Fruit fly (Drosophila melanogaster) whole organism, adult: ENCODE results near the gene CG1622.

Experiments
- CG11617 ChIP-seq: fragments of 200-800 bp; sonication (Bioruptor generic); optimal IDR thresholded peaks from 2 replicates; lab custom pipeline; 2017; ENCODE audit warnings: mild to moderate bottlenecking, missing biosample characterization, missing genetic modification reagents, missing genetic modification characterization
- CG5204 ChIP-seq: fragments of 200-800 bp; sonication (Bioruptor generic); optimal IDR thresholded peaks from 2 replicates; lab custom pipeline; 2016; ENCODE audit warnings: missing biosample characterization, missing genetic modification characterization
- CG7045 ChIP-seq: fragments of 200-800 bp; sonication (Bioruptor generic); optimal IDR thresholded peaks from 2 replicates; lab custom pipeline; 2017; ENCODE audit warnings: missing biosample characterization, mild to moderate bottlenecking, missing genetic modification characterization
- CG7101 ChIP-seq: fragments of 200-800 bp; sonication (Bioruptor generic); optimal IDR thresholded peaks from 2 replicates; lab custom pipeline; 2018; ENCODE audit warnings: missing biosample characterization, mild to moderate bottlenecking, missing genetic modification characterization, moderate library complexity
- Clk ChIP-seq: fragments of 200-800 bp; sonication (Bioruptor generic); optimal IDR thresholded peaks from 2 replicates; lab custom pipeline; 2017; ENCODE audit warnings: missing biosample characterization, missing genetic modification characterization
- Hr96 ChIP-seq: fragments of 200-800 bp; sonication (Bioruptor generic); optimal IDR thresholded peaks from 2 replicates; lab custom pipeline; 2016; ENCODE audit warnings: missing biosample characterization, missing genetic modification characterization
- Mnt ChIP-seq: fragments of 200-800 bp; sonication (Bioruptor generic); optimal IDR thresholded peaks from 2 replicates; lab custom pipeline; 2016; ENCODE audit warnings: missing biosample characterization, mild to moderate bottlenecking, missing genetic modification characterization
- cnc ChIP-seq, 2 experiments: fragments of >200 bp; optimal IDR thresholded peaks; 2 replicates each; lab custom pipeline; 2017

- TF ChIP-seq CG11617 (GFP tag; lab: Kevin White, UChicago) (no peak), Mnt (no peak), CG7101 (no peak), CG7045 (no peak), CG5204 (GFP tag; lab: Kevin White, UChicago) (no peak), Clk (GFP tag; lab: Kevin White, UChicago) (no peak), cnc (optimal IDR thresholded peaks at IDR 0.05; lab: Kevin White, UChicago) (no peak), Hr96 (GFP tag; lab: Kevin White, UChicago) (no peak)
These were observed 18.0 kb downstream of the CG1622 start for dm6 chrX:13314789-13315462.
